Fruit fly (Drosophila melanogaster) whole organism, pupa: ENCODE data around the gene CG5853.
A peak's percentile ranks its signal among the peaks of the same experiment; 100 is the strongest.

Experiments used
- CG10348 ChIP-seq: fragments of 200-800 bp; sonication (Bioruptor generic); IDR thresholded peaks from 2 replicates; pipeline ENCODE4 v1.3.6; 2022; ENCODE audit warnings: missing biosample characterization, missing genetic modification characterization
- CG12605 ChIP-seq: fragments of 200-800 bp; sonication (Bioruptor generic); IDR thresholded peaks from 2 replicates; pipeline ENCODE4 v1.3.6; 2022; ENCODE audit warnings: missing biosample characterization, missing genetic modification characterization
- CG14655 ChIP-seq: fragments of 200-800 bp; sonication (Bioruptor generic); optimal IDR thresholded peaks from 3 replicates; lab custom pipeline; 2017; ENCODE audit warnings: mild to moderate bottlenecking, missing biosample characterization, missing genetic modification reagents, missing genetic modification characterization
- CG15710 ChIP-seq: fragments of 200-800 bp; sonication (Bioruptor generic); optimal IDR thresholded peaks from 2 replicates; lab custom pipeline; 2018; ENCODE audit warnings: missing biosample characterization, mild to moderate bottlenecking, missing genetic modification characterization, moderate library complexity
- CG32121 ChIP-seq: fragments of 200-800 bp; sonication (Bioruptor generic); IDR thresholded peaks from 2 replicates; pipeline ENCODE4 v1.3.6; 2022; ENCODE audit warnings: missing biosample characterization, missing genetic modification characterization
- CG4496 ChIP-seq: fragments of 200-800 bp; sonication (Bioruptor generic); IDR thresholded peaks from 3 replicates; pipeline ENCODE4 v1.3.6; 2022; ENCODE audit warnings: missing biosample characterization, missing genetic modification characterization
- D1 ChIP-seq: fragments of 200-800 bp; sonication (Bioruptor generic); optimal IDR thresholded peaks from 2 replicates; lab custom pipeline; 2018; ENCODE audit warnings: missing biosample characterization, mild to moderate bottlenecking, missing genetic modification characterization, moderate library complexity
- EcR ChIP-seq: fragments of 200-800 bp; sonication (Bioruptor generic); optimal IDR thresholded peaks from 3 replicates; lab custom pipeline; 2019; ENCODE audit warnings: missing biosample characterization, missing genetic modification characterization, mild to moderate bottlenecking, moderate library complexity, missing genetic modification reagents
- Pif1B ChIP-seq: fragments of 200-800 bp; sonication (Bioruptor generic); optimal IDR thresholded peaks from 3 replicates; lab custom pipeline; 2016; ENCODE audit warnings: missing biosample characterization, missing genetic modification characterization
- Snoo ChIP-seq: fragments of 200-800 bp; sonication (Bioruptor generic); optimal IDR thresholded peaks from 3 replicates; lab custom pipeline; 2017; ENCODE audit warnings: missing biosample characterization, mild to moderate bottlenecking, missing genetic modification characterization, inconsistent platforms
- fd96Ca ChIP-seq: fragments of 200-800 bp; sonication (Bioruptor generic); IDR thresholded peaks from 3 replicates; pipeline ENCODE4 v1.3.6; 2022; ENCODE audit warnings: missing biosample characterization, missing genetic modification characterization

DNA sequence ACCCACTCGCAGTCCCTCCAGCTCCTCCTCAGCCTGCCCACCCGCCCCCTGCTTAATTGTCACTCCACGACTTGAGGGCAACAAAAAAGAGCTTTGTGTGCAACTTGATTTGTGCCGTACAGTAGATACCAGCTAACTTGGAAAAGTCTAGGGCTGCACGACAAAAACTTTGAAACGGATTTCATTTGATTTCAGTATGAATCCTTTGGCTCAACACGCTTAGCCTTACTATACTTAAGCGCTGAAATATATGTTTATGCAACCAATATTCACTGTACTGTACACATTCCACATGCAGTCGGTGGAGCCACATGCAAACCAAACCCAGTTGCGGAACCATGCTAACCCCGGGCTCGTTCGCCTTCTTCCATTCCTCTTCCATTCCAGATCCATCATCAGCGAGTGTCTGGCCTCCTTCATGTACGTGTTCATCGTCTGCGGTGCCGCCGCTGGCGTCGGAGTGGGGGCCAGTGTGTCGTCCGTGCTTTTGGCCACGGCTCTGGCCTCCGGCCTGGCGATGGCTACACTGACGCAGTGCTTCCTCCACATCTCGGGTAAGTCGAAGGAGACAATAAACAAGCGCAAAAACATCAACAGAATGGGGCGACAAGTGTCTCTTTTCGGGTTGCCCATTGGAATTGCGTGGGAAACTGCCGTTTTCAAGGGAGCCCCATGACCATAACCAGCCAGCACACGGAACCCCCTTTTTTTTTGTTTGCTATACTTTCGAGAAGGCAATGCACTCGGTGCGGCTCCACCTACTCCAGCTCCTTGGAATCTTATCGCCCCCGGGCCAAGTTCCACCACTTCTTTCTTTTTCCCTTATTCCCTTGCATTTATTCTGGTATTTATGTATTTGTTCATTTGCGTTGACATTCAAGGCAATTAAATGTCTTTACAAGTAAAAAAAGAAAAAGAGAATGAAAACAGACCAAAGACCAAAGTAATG, 39.2 kb upstream of the CG5853 start:
- TF ChIP-seq CG14655 (peak; percentile 94), EcR (GFP tag; lab: Kevin White, UChicago) (peak; percentile 76), fd96Ca (GFP tag; lab: Robert Waterston, UW) (peak; percentile 97), CG15710 (tag; lab: Kevin White, UChicago) (peak; percentile 94), CG10348 (GFP tag; lab: Robert Waterston, UW) (0 out of 2 replicates have a peak, but pooled peaks have one; percentile 28), D1 (tag; lab: Kevin White, UChicago) (peak; percentile 45), Pif1B (GFP tag; lab: Kevin White, UChicago) (peak; percentile 95), CG12605 (GFP tag; lab: Robert Waterston, UW) (peak; percentile 90), Snoo (tag; lab: Kevin White, UChicago) (peak; percentile 81), CG32121 (GFP tag; lab: Robert Waterston, UW) (peak; percentile 89), CG4496 (GFP tag; lab: Robert Waterston, UW) (peak; percentile 95)
